Worm (Caenorhabditis elegans) whole organism, L4 larva: Measurements from ENCODE around the gene tra-4.

Experiments used
- F37D6.2 ChIP-seq: sonication (generic microtip); optimal IDR thresholded peaks from 2 replicates; lab custom pipeline; 2016; ENCODE audit warnings: mild to moderate bottlenecking, missing genetic modification characterization, missing compliant biosample characterization
- T20F7.1 ChIP-seq: fragments of 200-800 bp; sonication (Bioruptor generic); optimal IDR thresholded peaks from 2 replicates; lab custom pipeline; 2018; ENCODE audit warnings: mild to moderate bottlenecking, missing genetic modification characterization, missing compliant biosample characterization
- T26A8.4 ChIP-seq: fragments of 200-800 bp; sonication (Bioruptor generic); IDR thresholded peaks from 2 replicates; pipeline ENCODE4 v1.3.6; 2022; ENCODE audit warnings: missing genetic modification characterization, missing compliant biosample characterization
- Y105C5A.15 ChIP-seq: fragments of 200-800 bp; sonication (Bioruptor generic); IDR thresholded peaks from 2 replicates; pipeline ENCODE4 v1.3.6; 2022; ENCODE audit warnings: missing genetic modification characterization, missing compliant biosample characterization
- ZK546.5 ChIP-seq, 2 experiments: sonication (generic microtip); optimal IDR thresholded peaks; 2 replicates each; lab custom pipeline; 2017; ENCODE audit warnings: missing biosample characterization in 2 of 2, missing genetic modification characterization in 2 of 2
- aly-2 ChIP-seq: sonication (generic microtip); optimal IDR thresholded peaks from 2 replicates; lab custom pipeline; 2018; ENCODE audit warnings: missing biosample characterization, missing genetic modification characterization
- attf-4 ChIP-seq: sonication (generic microtip); optimal IDR thresholded peaks from 3 replicates; lab custom pipeline; 2017; ENCODE audit warnings: missing biosample characterization, missing genetic modification characterization
- ces-1 ChIP-seq: fragments of 150-350 bp; sonication (generic microtip); optimal IDR thresholded peaks from 4 replicates; lab custom pipeline; 2014; ENCODE audit warnings: missing biosample characterization, missing genetic modification reagents, missing genetic modification characterization
- daf-12 ChIP-seq: fragments of 150-350 bp; optimal IDR thresholded peaks from 2 replicates; lab custom pipeline; 2014; ENCODE audit warnings: missing biosample characterization, missing genetic modification reagents, missing genetic modification characterization
- daf-16 ChIP-seq, 3 experiments: sonication (generic microtip); optimal IDR thresholded peaks; 2 replicates each; lab custom pipeline; 2016 to 2017; ENCODE audit warnings: missing genetic modification characterization in 3 of 3, missing genetic modification reagents in 3 of 3, mild to moderate bottlenecking in 2 of 3, missing compliant biosample characterization in 2 of 3, missing biosample characterization in 1 of 3, moderate library complexity in 1 of 3
- daf-19 ChIP-seq: fragments of 200-800 bp; sonication (Bioruptor generic); conservative IDR thresholded peaks from 2 replicates; pipeline ENCODE4 v1.3.6; 2022; ENCODE audit warnings: missing genetic modification characterization, missing compliant biosample characterization
- dmd-8 ChIP-seq: fragments of 200-800 bp; sonication (Bioruptor generic); IDR thresholded peaks from 2 replicates; pipeline ENCODE4 v1.3.6; 2022; ENCODE audit warnings: missing genetic modification characterization, missing compliant biosample characterization
- dve-1 ChIP-seq: sonication (generic microtip); optimal IDR thresholded peaks from 2 replicates; lab custom pipeline; 2017; ENCODE audit warnings: antibody characterized with exemption, mild to moderate bottlenecking, missing genetic modification characterization, missing compliant biosample characterization; ENCODE audit not compliant: insufficient read depth
- gei-8 ChIP-seq: fragments of 200-800 bp; sonication (Bioruptor generic); optimal IDR thresholded peaks from 2 replicates; lab custom pipeline; 2018; ENCODE audit warnings: mild to moderate bottlenecking, missing genetic modification characterization, missing compliant biosample characterization
- hlh-30 ChIP-seq: sonication (generic microtip); optimal IDR thresholded peaks from 2 replicates; lab custom pipeline; 2017; ENCODE audit warnings: antibody characterized with exemption, mild to moderate bottlenecking, missing genetic modification characterization, missing compliant biosample characterization; ENCODE audit not compliant: insufficient read depth
- hmg-1.1 ChIP-seq: fragments of 200-800 bp; sonication (Bioruptor generic); IDR thresholded peaks from 2 replicates; pipeline ENCODE4 v1.3.6; 2022; ENCODE audit warnings: missing genetic modification reagents, missing genetic modification characterization, missing compliant biosample characterization
- lim-7 ChIP-seq: fragments of 200-800 bp; sonication (Bioruptor generic); IDR thresholded peaks from 2 replicates; pipeline ENCODE4 v1.3.6; 2022; ENCODE audit warnings: missing genetic modification characterization, missing compliant biosample characterization
- lin-15B ChIP-seq: fragments of 150-350 bp; sonication (generic microtip); optimal IDR thresholded peaks from 3 replicates; lab custom pipeline; 2014; ENCODE audit warnings: missing biosample characterization, missing genetic modification characterization
- lin-29 ChIP-seq: fragments of 200-800 bp; sonication (Bioruptor generic); IDR thresholded peaks from 2 replicates; pipeline ENCODE4 v1.3.6; 2022; ENCODE audit warnings: missing genetic modification reagents, missing genetic modification characterization, missing compliant biosample characterization
- lin-38 ChIP-seq: fragments of 200-800 bp; sonication (Bioruptor generic); IDR thresholded peaks from 2 replicates; pipeline ENCODE4 v1.3.6; 2022; ENCODE audit warnings: missing genetic modification reagents, missing genetic modification characterization, missing compliant biosample characterization
- lin-39 ChIP-seq: fragments of 150-350 bp; optimal IDR thresholded peaks from 2 replicates; lab custom pipeline; 2014; ENCODE audit warnings: missing biosample characterization, missing genetic modification reagents, missing genetic modification characterization
- lir-3 ChIP-seq: sonication (generic microtip); optimal IDR thresholded peaks from 2 replicates; lab custom pipeline; 2016; ENCODE audit warnings: mild to moderate bottlenecking, missing genetic modification characterization, missing compliant biosample characterization
- madf-5 ChIP-seq, 2 experiments: fragments of 200-800 bp; sonication (Bioruptor generic); IDR thresholded peaks; 2 replicates each; pipeline ENCODE4 v1.3.6; 2022; ENCODE audit warnings: missing compliant biosample characterization in 2 of 2, missing genetic modification characterization in 2 of 2
- madf-9 ChIP-seq: fragments of 200-800 bp; sonication (Bioruptor generic); conservative IDR thresholded peaks from 2 replicates; pipeline ENCODE4 v1.3.6; 2022; ENCODE audit warnings: missing genetic modification reagents, missing genetic modification characterization, missing compliant biosample characterization
- mdt-29 ChIP-seq: fragments of 200-800 bp; sonication (Bioruptor generic); IDR thresholded peaks from 2 replicates; pipeline ENCODE4 v1.3.6; 2022; ENCODE audit warnings: missing genetic modification reagents, missing genetic modification characterization, missing compliant biosample characterization
- mep-1 ChIP-seq: fragments of 150-350 bp; sonication (generic microtip); optimal IDR thresholded peaks from 3 replicates; lab custom pipeline; 2014; ENCODE audit warnings: missing biosample characterization, missing genetic modification characterization
- nhr-10 ChIP-seq: fragments of 150-350 bp; optimal IDR thresholded peaks from 2 replicates; lab custom pipeline; 2014; ENCODE audit warnings: missing biosample characterization, missing genetic modification characterization
- nhr-102 ChIP-seq: sonication (generic microtip); optimal IDR thresholded peaks from 2 replicates; lab custom pipeline; 2016; ENCODE audit warnings: mild to moderate bottlenecking, missing genetic modification characterization, moderate library complexity, missing compliant biosample characterization
- nhr-111 ChIP-seq: fragments of 200-800 bp; sonication (Bioruptor generic); optimal IDR thresholded peaks from 2 replicates; lab custom pipeline; 2018; ENCODE audit warnings: mild to moderate bottlenecking, missing genetic modification characterization, missing compliant biosample characterization
- nhr-28 ChIP-seq: fragments of 150-350 bp; optimal IDR thresholded peaks from 2 replicates; lab custom pipeline; 2014; ENCODE audit warnings: missing biosample characterization, missing genetic modification characterization
- nhr-42 ChIP-seq: fragments of 200-800 bp; sonication (Bioruptor generic); IDR thresholded peaks from 2 replicates; pipeline ENCODE4 v1.3.6; 2022; ENCODE audit warnings: missing genetic modification characterization, missing compliant biosample characterization
- nhr-48 ChIP-seq: sonication (generic microtip); optimal IDR thresholded peaks from 2 replicates; lab custom pipeline; 2016; ENCODE audit warnings: mild to moderate bottlenecking, missing genetic modification characterization, missing compliant biosample characterization
- nhr-6 ChIP-seq: fragments of 150-350 bp; optimal IDR thresholded peaks from 2 replicates; lab custom pipeline; 2014; ENCODE audit warnings: missing biosample characterization, missing genetic modification characterization
- nhr-76 ChIP-seq: fragments of 150-350 bp; optimal IDR thresholded peaks from 2 replicates; lab custom pipeline; 2014; ENCODE audit warnings: missing biosample characterization, missing genetic modification characterization
- nhr-77 ChIP-seq: fragments of 150-350 bp; optimal IDR thresholded peaks from 2 replicates; lab custom pipeline; 2014; ENCODE audit warnings: missing biosample characterization, missing genetic modification characterization
- php-3 ChIP-seq: fragments of 200-800 bp; sonication (Bioruptor generic); IDR thresholded peaks from 2 replicates; pipeline ENCODE4 v1.3.6; 2022; ENCODE audit warnings: missing genetic modification reagents, missing genetic modification characterization, missing compliant biosample characterization
- set-16 ChIP-seq: fragments of 200-800 bp; sonication (Bioruptor generic); IDR thresholded peaks from 2 replicates; pipeline ENCODE4 v1.3.6; 2022; ENCODE audit warnings: missing genetic modification reagents, missing genetic modification characterization, missing compliant biosample characterization
- snpc-1.2 ChIP-seq: fragments of 200-800 bp; sonication (Bioruptor generic); IDR thresholded peaks from 2 replicates; pipeline ENCODE4 v1.3.6; 2022; ENCODE audit warnings: missing genetic modification reagents, missing genetic modification characterization, missing compliant biosample characterization
- spr-1 ChIP-seq: sonication (generic microtip); optimal IDR thresholded peaks from 2 replicates; lab custom pipeline; 2016; ENCODE audit warnings: mild to moderate bottlenecking, missing genetic modification characterization, missing compliant biosample characterization
- tag-97 ChIP-seq: fragments of 200-800 bp; sonication (Bioruptor generic); IDR thresholded peaks from 2 replicates; pipeline ENCODE4 v1.3.6; 2022; ENCODE audit warnings: missing genetic modification characterization, missing compliant biosample characterization
- tra-1 ChIP-seq: fragments of 200-800 bp; sonication (Bioruptor generic); IDR thresholded peaks from 2 replicates; pipeline ENCODE4 v1.3.6; 2022; ENCODE audit warnings: missing genetic modification reagents, missing genetic modification characterization, missing compliant biosample characterization
- unc-130 ChIP-seq: sonication (generic microtip); optimal IDR thresholded peaks from 2 replicates; lab custom pipeline; 2016; ENCODE audit warnings: missing genetic modification reagents, missing genetic modification characterization, missing compliant biosample characterization
- unc-62 ChIP-seq, 3 experiments: fragments of 150-350 bp in 1 of 3; sonication (generic microtip); optimal IDR thresholded peaks in 2 of 3; peaks in 1 of 3; 1 replicate in 1 of 3; 2 replicates in 2 of 3; lab custom pipeline; 2014 to 2017; ENCODE audit warnings: missing biosample characterization in 3 of 3, missing genetic modification characterization in 3 of 3, missing genetic modification reagents in 3 of 3, missing genotype in 1 of 3
- vab-7 ChIP-seq: fragments of 200-800 bp; sonication (Bioruptor generic); IDR thresholded peaks from 2 replicates; pipeline ENCODE4 v1.3.6; 2022; ENCODE audit warnings: missing genetic modification reagents, missing genetic modification characterization, missing compliant biosample characterization
- zag-1 ChIP-seq: fragments of 150-350 bp; optimal IDR thresholded peaks from 2 replicates; lab custom pipeline; 2014; ENCODE audit warnings: missing biosample characterization, missing genetic modification characterization
- zfp-2 ChIP-seq: sonication (generic microtip); optimal IDR thresholded peaks from 2 replicates; lab custom pipeline; 2016; ENCODE audit warnings: mild to moderate bottlenecking, missing genetic modification characterization, missing compliant biosample characterization

The tra-4 gene

ce11 chrX:2862372-2862771 is 5.0 kb upstream of the tra-4 start, which contains the start of gene comt-1:
Gene comt-1, minus strand, starts transcription at chrX:2862472.
- TF ChIP-seq F37D6.2 (no peak), nhr-42 (GFP tag; lab: Robert Waterston, UW) (no peak), attf-4 (tag; lab: Kevin White, UChicago) (no peak), tra-1 (no peak), zfp-2 (tag; lab: Kevin White, UChicago) (no peak), unc-62 (GFP tag; optimal IDR thresholded peaks at IDR 0.05 in 1 of 2; lab: Kevin White, UChicago) (no peak), unc-62 (tag; optimal IDR thresholded peaks at IDR 0.05; lab: Kevin White, UChicago) (no peak), daf-16 (GFP tag; optimal IDR thresholded peaks at IDR 0.05; lab: Kevin White, UChicago) (no peak), daf-16 (tag; optimal IDR thresholded peaks at IDR 0.05; lab: Kevin White, UChicago) (no peak), spr-1 (tag; lab: Kevin White, UChicago) (no peak), Y105C5A.15 (no peak), nhr-111 (GFP tag; lab: Kevin White, UChicago) (no peak), ces-1 (GFP tag; lab: Kevin White, UChicago) (no peak), unc-130 (GFP tag; lab: Kevin White, UChicago) (no peak), vab-7 (GFP tag; lab: Robert Waterston, UW) (no peak), madf-9 (GFP tag; lab: Robert Waterston, UW) (no peak), daf-19 (GFP tag; lab: Robert Waterston, UW) (no peak), T26A8.4 (GFP tag; lab: Robert Waterston, UW) (no peak), mdt-29 (no peak), lin-39 (no peak)
- TF ChIP-seq, all 104 proteins: peak for 0

ce11 chrX:2858380-2858779 is 977 bp upstream of the tra-4 start:
- TF ChIP-seq madf-5 (GFP tag; IDR thresholded peaks at IDR 0.05; lab: Robert Waterston, UW) = no peak
- peak; percentile 82 for TF ChIP-seq hlh-30 (tag; lab: Kevin White, UChicago)
- TF ChIP-seq nhr-6 (tag; lab: Kevin White, UChicago) = no peak
- TF ChIP-seq dve-1 (tag; lab: Kevin White, UChicago) = no peak
- peak; percentile 28 for TF ChIP-seq mep-1 (tag; lab: Kevin White, UChicago)
- TF ChIP-seq dmd-8 (GFP tag; lab: Robert Waterston, UW) = no peak
- no peak for TF ChIP-seq nhr-76
- TF ChIP-seq nhr-28 = peak; percentile 14
- TF ChIP-seq T20F7.1 (GFP tag; lab: Kevin White, UChicago) = no peak
- TF ChIP-seq nhr-48 = no peak
- TF ChIP-seq, all 104 proteins: peak for 3

ce11 chrX:2853963-2854362 is 3.4 kb downstream of the tra-4 start:
- no peak for TF ChIP-seq snpc-1.2
- no peak for TF ChIP-seq nhr-77 (tag; lab: Kevin White, UChicago)
- TF ChIP-seq tag-97 (GFP tag; lab: Robert Waterston, UW) = no peak
- TF ChIP-seq lin-38 (GFP tag; lab: Robert Waterston, UW) = no peak
- TF ChIP-seq gei-8 = no peak
- no peak for TF ChIP-seq unc-62 (GFP tag; optimal IDR thresholded peaks at IDR 0.05 in 1 of 2; lab: Kevin White, UChicago)
- TF ChIP-seq unc-62 (tag; optimal IDR thresholded peaks at IDR 0.05; lab: Kevin White, UChicago) = no peak
- TF ChIP-seq nhr-48 = no peak
- TF ChIP-seq dve-1 (tag; lab: Kevin White, UChicago) = no peak
- no peak for TF ChIP-seq nhr-102 (tag; lab: Kevin White, UChicago)
- no peak for TF ChIP-seq aly-2

ce11 chrX:2852388-2852908 is 5.0 kb downstream of the tra-4 start, which contains the start of gene kin-29:
Gene kin-29, minus strand, starts transcription at chrX:2852438.
- TF ChIP-seq lin-15B (tag; lab: Kevin White, UChicago) (no peak), lin-38 (GFP tag; lab: Robert Waterston, UW) (no peak; the same call in 1 of the 2 replicates), lim-7 (GFP tag; lab: Robert Waterston, UW) (no peak), snpc-1.2 (0 out of 2 replicates have a peak, but pooled peaks have one; percentile 18), hlh-30 (tag; lab: Kevin White, UChicago) (peak; percentile 76), lin-29 (no peak), daf-12 (tag; lab: Kevin White, UChicago) (no peak), zag-1 (tag; lab: Kevin White, UChicago) (no peak), tag-97 (GFP tag; lab: Robert Waterston, UW) (no peak), nhr-10 (tag; lab: Kevin White, UChicago) (peak; percentile 82), nhr-28 (peak; percentile 89), hmg-1.1 (GFP tag; lab: Robert Waterston, UW) (peak; percentile 95), ZK546.5 (tag; optimal IDR thresholded peaks at IDR 0.05; lab: Kevin White, UChicago) (no peak), set-16 (GFP tag; lab: Robert Waterston, UW) (peak; percentile 92), vab-7 (GFP tag; lab: Robert Waterston, UW) (peak; percentile 54; the same call in 1 of the 2 replicates), php-3 (peak; percentile 61), lir-3 (tag; lab: Kevin White, UChicago) (no peak)
